Fruit fly (Drosophila melanogaster) whole organism, prepupa: ENCODE data around the gene CG43246.

Source experiments
- CG6808 ChIP-seq: fragments of 200-800 bp; sonication (Bioruptor generic); optimal IDR thresholded peaks from 3 replicates; lab custom pipeline; 2017; ENCODE audit warnings: missing biosample characterization, missing genetic modification characterization, mild to moderate bottlenecking, moderate library complexity, missing genetic modification reagents
- CG8319 ChIP-seq: fragments of 200-800 bp; sonication (Bioruptor generic); optimal IDR thresholded peaks from 3 replicates; lab custom pipeline; 2016; ENCODE audit warnings: missing biosample characterization, missing genetic modification characterization
- OdsH ChIP-seq: fragments of 200-800 bp; sonication (Bioruptor generic); optimal IDR thresholded peaks from 3 replicates; lab custom pipeline; 2016; ENCODE audit warnings: missing biosample characterization, missing genetic modification characterization
- Sox15 ChIP-seq: fragments of 200-800 bp; sonication (Bioruptor generic); optimal IDR thresholded peaks from 3 replicates; lab custom pipeline; 2016; ENCODE audit warnings: missing biosample characterization, missing genetic modification characterization
- salr ChIP-seq, 2 experiments: fragments of 200-800 bp; sonication (Bioruptor generic); optimal IDR thresholded peaks; 3 replicates each; lab custom pipeline; 2016 to 2018; ENCODE audit warnings: missing biosample characterization in 2 of 2, missing genetic modification characterization in 2 of 2, mild to moderate bottlenecking in 1 of 2
- ss ChIP-seq, 2 experiments: fragments of 200-800 bp; sonication (Bioruptor generic); optimal IDR thresholded peaks; 2 replicates in 1 of 2; 3 replicates in 1 of 2; lab custom pipeline; 2017 to 2018; ENCODE audit warnings: mild to moderate bottlenecking in 2 of 2, missing biosample characterization in 2 of 2, missing genetic modification characterization in 2 of 2, moderate library complexity in 1 of 2

dm6 chr3L:14565134-14565587 is 28.7 kb downstream of the CG43246 start:
- TF ChIP-seq ss (GFP tag; optimal IDR thresholded peaks at IDR 0.05; lab: Kevin White, UChicago) (no peak), CG6808 (GFP tag; lab: Kevin White, UChicago) (no peak), salr (GFP tag; optimal IDR thresholded peaks at IDR 0.05; lab: Kevin White, UChicago) (no peak), CG8319 (GFP tag; lab: Kevin White, UChicago) (no peak), Sox15 (GFP tag; lab: Kevin White, UChicago) (no peak), OdsH (GFP tag; lab: Kevin White, UChicago) (no peak)
